Fruit fly (Drosophila melanogaster) whole organism, adult: ENCODE results near the gene Vti1a.
A peak's percentile ranks its signal among the peaks of the same experiment; 100 is the strongest.

Experiments
- CG11617 ChIP-seq: fragments of 200-800 bp; sonication (Bioruptor generic); optimal IDR thresholded peaks from 2 replicates; lab custom pipeline; 2017; ENCODE audit warnings: mild to moderate bottlenecking, missing biosample characterization, missing genetic modification reagents, missing genetic modification characterization
- CG14711 ChIP-seq: fragments of 200-800 bp; sonication (Bioruptor generic); optimal IDR thresholded peaks from 2 replicates; lab custom pipeline; 2018; ENCODE audit warnings: missing biosample characterization, mild to moderate bottlenecking, missing genetic modification characterization, moderate library complexity
- CG33017 ChIP-seq: fragments of 200-800 bp; sonication (Bioruptor generic); optimal IDR thresholded peaks from 2 replicates; lab custom pipeline; 2018; ENCODE audit warnings: missing biosample characterization, mild to moderate bottlenecking, missing genetic modification characterization, moderate library complexity
- CG7101 ChIP-seq: fragments of 200-800 bp; sonication (Bioruptor generic); optimal IDR thresholded peaks from 2 replicates; lab custom pipeline; 2018; ENCODE audit warnings: missing biosample characterization, mild to moderate bottlenecking, missing genetic modification characterization, moderate library complexity
- Hr96 ChIP-seq: fragments of 200-800 bp; sonication (Bioruptor generic); optimal IDR thresholded peaks from 2 replicates; lab custom pipeline; 2016; ENCODE audit warnings: missing biosample characterization, missing genetic modification characterization
- Mnt ChIP-seq: fragments of 200-800 bp; sonication (Bioruptor generic); optimal IDR thresholded peaks from 2 replicates; lab custom pipeline; 2016; ENCODE audit warnings: missing biosample characterization, mild to moderate bottlenecking, missing genetic modification characterization
- cic ChIP-seq: fragments of 200-800 bp; sonication (Bioruptor generic); optimal IDR thresholded peaks from 2 replicates; lab custom pipeline; 2017; ENCODE audit warnings: missing biosample characterization, mild to moderate bottlenecking, missing genetic modification characterization, moderate library complexity
- cnc ChIP-seq, 2 experiments: fragments of >200 bp; optimal IDR thresholded peaks; 2 replicates each; lab custom pipeline; 2017
- kay ChIP-seq: fragments of 200-800 bp; sonication (Bioruptor generic); peaks from one replicate; lab custom pipeline; 2016; ENCODE audit warnings: missing biosample characterization, missing genetic modification characterization, borderline replicate concordance
- ovo ChIP-seq: fragments of 200-800 bp; sonication (Bioruptor generic); optimal IDR thresholded peaks from 2 replicates; lab custom pipeline; 2016; ENCODE audit warnings: missing biosample characterization, missing genetic modification characterization
- toe ChIP-seq: fragments of 200-800 bp; sonication (Bioruptor generic); optimal IDR thresholded peaks from 2 replicates; lab custom pipeline; 2016; ENCODE audit warnings: missing biosample characterization, missing genetic modification characterization

- no peak for TF ChIP-seq CG33017
- TF ChIP-seq kay (GFP tag; lab: Kevin White, UChicago) = no peak
- peak; percentile 14 for TF ChIP-seq Mnt (GFP tag; lab: Kevin White, UChicago)
- TF ChIP-seq cic (GFP tag; lab: Kevin White, UChicago) = no peak
- peak; percentile 63 for TF ChIP-seq CG14711 (tag; lab: Kevin White, UChicago)
- peak; percentile 42 for TF ChIP-seq CG7101 (tag; lab: Kevin White, UChicago)
- no peak for TF ChIP-seq cnc (optimal IDR thresholded peaks at IDR 0.05; lab: Kevin White, UChicago)
- TF ChIP-seq ovo = no peak
- peak; percentile 57 for TF ChIP-seq toe (GFP tag; lab: Kevin White, UChicago)
- peak; percentile 75 for TF ChIP-seq Hr96 (GFP tag; lab: Kevin White, UChicago)
- peak; percentile 15 for TF ChIP-seq CG11617 (GFP tag; lab: Kevin White, UChicago)
Measured at dm6 chr3L:680258-680657, 12.5 kb downstream of the Vti1a start, which contains the start of gene CG17129.
